Fruit fly (Drosophila melanogaster): Measurements from ENCODE around the gene Stip1.

Stip1 gene

dm6 chr2L:277122-277671, 17.7 kb upstream of the Stip1 start, which contains the start of gene smo:
Gene smo, plus strand, starts transcription at chr2L:277582.
- TF ChIP-seq Lpt (GFP tag; optimal IDR thresholded peaks at IDR 0.05): no peak
- TF ChIP-seq Hr4 (GFP tag; optimal IDR thresholded peaks at IDR 0.05): no peak
- TF ChIP-seq cyc (GFP tag; optimal IDR thresholded peaks at IDR 0.05): peak; percentile 22
- TF ChIP-seq Sox14 (GFP tag; optimal IDR thresholded peaks at IDR 0.05): no peak
- no peak for TF ChIP-seq CG6276 (GFP tag; optimal IDR thresholded peaks at IDR 0.05)
- TF ChIP-seq Sox15 (GFP tag; optimal IDR thresholded peaks at IDR 0.05): no peak
- no peak for TF ChIP-seq Hr39 (GFP tag; optimal IDR thresholded peaks at IDR 0.05)
- TF ChIP-seq CG16779 (tag; optimal IDR thresholded peaks at IDR 0.05): no peak
- TF ChIP-seq CG11762 (GFP tag; optimal IDR thresholded peaks at IDR 0.05; ENCODE audit: insufficient read depth): no peak
- no peak for TF ChIP-seq dac (GFP tag; optimal IDR thresholded peaks at IDR 0.05)
- TF ChIP-seq CG31627 (GFP tag; optimal IDR thresholded peaks at IDR 0.05): peak; percentile 47
- TF ChIP-seq Smox (GFP tag; optimal IDR thresholded peaks at IDR 0.05): no peak
- peak; percentile 95 for TF ChIP-seq fkh (GFP tag; optimal IDR thresholded peaks at IDR 0.05)
- TF ChIP-seq CG6854 (GFP tag; optimal IDR thresholded peaks at IDR 0.05): no peak
- TF ChIP-seq svp (GFP tag): no peak
- no peak for TF ChIP-seq CG7368 (GFP tag; optimal IDR thresholded peaks at IDR 0.05)
- no peak for TF ChIP-seq CG11294 (GFP tag; IDR thresholded peaks at IDR 0.05)
- TF ChIP-seq Sox102F (GFP tag; optimal IDR thresholded peaks at IDR 0.05): no peak
- TF ChIP-seq Hr38 (GFP tag; optimal IDR thresholded peaks at IDR 0.05): no peak
- TF ChIP-seq CG6808 (GFP tag; optimal IDR thresholded peaks at IDR 0.05): no peak
- no peak for TF ChIP-seq CG8319 (GFP tag; optimal IDR thresholded peaks at IDR 0.05)
- no peak for TF ChIP-seq eg (GFP tag; IDR thresholded peaks at IDR 0.05)
- TF ChIP-seq lz (GFP tag; optimal IDR thresholded peaks at IDR 0.05): peak; percentile 10
- no peak for TF ChIP-seq CG10631 (GFP tag; optimal IDR thresholded peaks at IDR 0.05)
- peak; percentile 35 for TF ChIP-seq esn (GFP tag; optimal IDR thresholded peaks at IDR 0.05)
- TF ChIP-seq fd85E (GFP tag; optimal IDR thresholded peaks at IDR 0.05): no peak
- TF ChIP-seq Ets21C (GFP tag; optimal IDR thresholded peaks at IDR 0.05): no peak
- TF ChIP-seq CG8632 (GFP tag; optimal IDR thresholded peaks at IDR 0.05): no peak
- no peak for TF ChIP-seq Gug (GFP tag; IDR thresholded peaks at IDR 0.05)
- no peak for TF ChIP-seq achi (GFP tag; optimal IDR thresholded peaks at IDR 0.05)

DNA sequence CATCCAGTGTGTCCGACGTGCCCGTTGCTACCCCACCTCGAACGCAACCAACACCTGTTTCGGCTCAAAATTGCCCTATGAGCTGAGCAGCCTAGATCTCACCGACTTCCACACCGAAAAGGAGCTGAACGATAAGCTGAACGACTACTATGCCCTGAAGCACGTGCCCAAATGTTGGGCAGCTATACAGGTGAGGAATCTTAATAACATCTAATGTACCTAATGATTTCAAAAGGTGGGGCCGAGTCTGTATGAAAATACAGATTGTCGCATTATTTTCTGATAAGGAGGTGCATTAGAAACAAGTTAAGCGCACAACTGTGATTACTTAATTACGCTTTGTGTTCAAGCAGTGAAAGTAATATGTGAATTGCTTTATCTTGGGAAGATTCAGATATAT, 16.8 kb upstream of the Stip1 start, which contains the start of gene CG17078:
Gene CG17078, minus strand, starts transcription at position 101 of the 400 bp plus-strand sequence.
- TF ChIP-seq CG4318 (GFP tag; optimal IDR thresholded peaks at IDR 0.05): no peak

DNA sequence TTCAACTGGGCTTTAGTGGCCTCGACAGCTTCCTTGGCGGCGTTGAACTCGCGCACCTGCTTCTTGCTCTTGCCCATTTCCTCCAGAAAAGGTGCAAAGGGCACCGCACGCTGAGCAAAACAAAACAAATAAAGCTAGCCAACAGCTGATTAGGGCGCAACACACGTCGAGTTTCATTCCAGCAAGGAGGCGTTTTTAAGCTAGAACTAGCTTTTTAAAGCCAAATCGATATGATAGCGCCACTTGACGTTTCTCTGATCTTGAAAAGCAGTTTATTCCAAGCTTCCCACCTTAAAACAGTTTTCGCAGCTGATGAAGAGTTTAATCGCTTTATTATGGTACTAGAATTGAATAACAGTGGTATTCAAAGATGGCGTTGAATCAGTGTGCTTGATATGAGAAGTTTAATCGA, 11.8 kb upstream of the Stip1 start, which contains the start of gene CG11601:
Gene CG11601, minus strand, starts transcription at position 199 of the 412 bp plus-strand sequence.
- no peak for TF ChIP-seq CG6276 (GFP tag; optimal IDR thresholded peaks at IDR 0.05)
- TF ChIP-seq fkh (GFP tag; optimal IDR thresholded peaks at IDR 0.05): peak; percentile 80
- TF ChIP-seq lz (GFP tag; optimal IDR thresholded peaks at IDR 0.05): peak; percentile 48
- peak in 1 of 2 experiments; percentile 31 for TF ChIP-seq ss (GFP tag; optimal IDR thresholded peaks at IDR 0.05)
- no peak for TF ChIP-seq dac (GFP tag; optimal IDR thresholded peaks at IDR 0.05)
- TF ChIP-seq dsx (GFP tag; optimal IDR thresholded peaks at IDR 0.05; ENCODE audit: poor library complexity, severe bottlenecking): peak; percentile 93
- TF ChIP-seq CG6163 (GFP tag; IDR thresholded peaks at IDR 0.05): peak; percentile 45; the same call in 2 of the 3 replicates
- peak; percentile 69 for TF ChIP-seq Eip78C (GFP tag)
- TF ChIP-seq CG7368 (GFP tag; optimal IDR thresholded peaks at IDR 0.05): no peak
- TF ChIP-seq cyc (GFP tag; optimal IDR thresholded peaks at IDR 0.05): peak; percentile 31
- TF ChIP-seq Gug (GFP tag; IDR thresholded peaks at IDR 0.05): no peak
- TF ChIP-seq CG1621 (tag; optimal IDR thresholded peaks at IDR 0.05): peak; percentile 35
- TF ChIP-seq CG11762 (GFP tag; optimal IDR thresholded peaks at IDR 0.05; ENCODE audit: insufficient read depth): peak; percentile 4
- peak in 1 of 2 experiments; percentile 7 for TF ChIP-seq salr (GFP tag; optimal IDR thresholded peaks at IDR 0.05)
- no peak for TF ChIP-seq CG32006 (GFP tag; optimal IDR thresholded peaks at IDR 0.05)
- peak; percentile 43 for TF ChIP-seq CG9139 (GFP tag; optimal IDR thresholded peaks at IDR 0.05)
- peak; percentile 37 for TF ChIP-seq topi (GFP tag; optimal IDR thresholded peaks at IDR 0.05)
- peak; percentile 61 for TF ChIP-seq esn (GFP tag; optimal IDR thresholded peaks at IDR 0.05)
- TF ChIP-seq spab (GFP tag; optimal IDR thresholded peaks at IDR 0.05): no peak
- no peak for TF ChIP-seq Met (GFP tag; optimal IDR thresholded peaks at IDR 0.05)
- peak; percentile 28 for TF ChIP-seq CG31627 (GFP tag; optimal IDR thresholded peaks at IDR 0.05)
- TF ChIP-seq eg (GFP tag; IDR thresholded peaks at IDR 0.05): 0 out of 3 replicates have a peak, but pooled peaks have one; percentile 35
- TF ChIP-seq Hr39 (GFP tag; optimal IDR thresholded peaks at IDR 0.05): no peak
- peak; percentile 85 for TF ChIP-seq svp (GFP tag)
- peak; percentile 3 for TF ChIP-seq Ets96B (tag; optimal IDR thresholded peaks at IDR 0.05)
- peak; percentile 71 for TF ChIP-seq Blimp-1 (GFP tag; optimal IDR thresholded peaks at IDR 0.05)
- TF ChIP-seq Sox14 (GFP tag; optimal IDR thresholded peaks at IDR 0.05): peak; percentile 43
- peak; percentile 61 for TF ChIP-seq CG6854 (GFP tag; optimal IDR thresholded peaks at IDR 0.05)
- TF ChIP-seq CG3032 (tag; optimal IDR thresholded peaks at IDR 0.05): peak; percentile 41
